Fruit fly (Drosophila melanogaster) whole organism, wandering third instar larva: Measurements from ENCODE around the gene Rala.

ENCODE experiments used
- Abd-B ChIP-seq: fragments of >200 bp; optimal IDR thresholded peaks from 2 replicates; lab custom pipeline; 2017; ENCODE audit warnings: missing biosample characterization, missing genetic modification characterization
- CG32264 ChIP-seq: fragments of 200-800 bp; sonication (Bioruptor generic); optimal IDR thresholded peaks from 2 replicates; lab custom pipeline; 2016; ENCODE audit warnings: missing biosample characterization, missing genetic modification characterization
- CG9705 ChIP-seq: fragments of 200-800 bp; sonication (Bioruptor generic); optimal IDR thresholded peaks from 2 replicates; lab custom pipeline; 2018; ENCODE audit warnings: missing biosample characterization, mild to moderate bottlenecking, missing genetic modification characterization
- CrebA ChIP-seq: fragments of 200-800 bp; sonication (Bioruptor generic); optimal IDR thresholded peaks from 2 replicates; lab custom pipeline; 2016; ENCODE audit warnings: missing biosample characterization, mild to moderate bottlenecking, missing genetic modification characterization, borderline replicate concordance
- Dfd ChIP-seq: fragments of >200 bp; optimal IDR thresholded peaks from 2 replicates; lab custom pipeline; 2017; ENCODE audit warnings: missing biosample characterization, missing genetic modification characterization
- Dif ChIP-seq: fragments of 200-275, 200-300 bp; sonication (Bioruptor generic); optimal IDR thresholded peaks from 2 replicates; lab custom pipeline; 2018; ENCODE audit warnings: missing biosample characterization, missing genetic modification characterization; ENCODE audit not compliant: partially characterized antibody
- GATAd ChIP-seq: sonication (Bioruptor generic); optimal IDR thresholded peaks from 2 replicates; lab custom pipeline; 2016; ENCODE audit warnings: missing biosample characterization, missing genetic modification characterization
- HLH106 ChIP-seq: fragments of 200-800 bp; optimal IDR thresholded peaks from 3 replicates; lab custom pipeline; 2019; ENCODE audit warnings: missing biosample characterization, mild to moderate bottlenecking, missing genetic modification characterization, moderate library complexity
- Hnf4 ChIP-seq: fragments of 200-800 bp; sonication (Bioruptor generic); optimal IDR thresholded peaks from 2 replicates; lab custom pipeline; 2016; ENCODE audit warnings: missing biosample characterization, mild to moderate bottlenecking, missing genetic modification characterization
- Hr78 ChIP-seq: fragments of >200 bp; optimal IDR thresholded peaks from 2 replicates; lab custom pipeline; 2017; ENCODE audit warnings: missing biosample characterization, missing genetic modification characterization
- Jra ChIP-seq: sonication (Bioruptor generic); optimal IDR thresholded peaks from 2 replicates; lab custom pipeline; 2016; ENCODE audit warnings: missing biosample characterization, missing genetic modification characterization
- Mio ChIP-seq: sonication (Bioruptor generic); optimal IDR thresholded peaks from 2 replicates; lab custom pipeline; 2016; ENCODE audit warnings: missing biosample characterization, missing genetic modification characterization
- Myc ChIP-seq: fragments of >200 bp; optimal IDR thresholded peaks from 2 replicates; lab custom pipeline; 2017
- N ChIP-seq: fragments of >200 bp; optimal IDR thresholded peaks from 2 replicates; lab custom pipeline; 2018; ENCODE audit warnings: missing biosample characterization, missing external identifiers, missing genetic modification characterization
- OdsH ChIP-seq: fragments of 200-800 bp; sonication (Bioruptor generic); optimal IDR thresholded peaks from 2 replicates; lab custom pipeline; 2016; ENCODE audit warnings: missing biosample characterization, mild to moderate bottlenecking, missing genetic modification characterization
- Rel ChIP-seq, 2 experiments: fragments of 200-800 bp; sonication (Bioruptor generic) in 1 of 2; optimal IDR thresholded peaks; 2 replicates in 1 of 2; 3 replicates in 1 of 2; lab custom pipeline; 2016 to 2019; ENCODE audit warnings: mild to moderate bottlenecking in 2 of 2, missing biosample characterization in 2 of 2, missing genetic modification characterization in 2 of 2, moderate library complexity in 1 of 2
- Sp1 ChIP-seq: fragments of 200-800 bp; sonication (Bioruptor generic); optimal IDR thresholded peaks from 3 replicates; lab custom pipeline; 2019; ENCODE audit warnings: missing biosample characterization, mild to moderate bottlenecking, missing genetic modification characterization, moderate library complexity
- Vsx2 ChIP-seq: fragments of 200-300, 225-300 bp; sonication (Bioruptor generic); optimal IDR thresholded peaks from 2 replicates; lab custom pipeline; 2018; ENCODE audit warnings: missing biosample characterization, missing genetic modification characterization; ENCODE audit not compliant: partially characterized antibody
- br ChIP-seq: fragments of 200-800 bp; sonication (Bioruptor generic); optimal IDR thresholded peaks from 2 replicates; lab custom pipeline; 2016; ENCODE audit warnings: missing biosample characterization, missing genetic modification characterization
- brk ChIP-seq: fragments of 200-800 bp; sonication (Bioruptor generic); optimal IDR thresholded peaks from 2 replicates; lab custom pipeline; 2016; ENCODE audit warnings: missing biosample characterization, mild to moderate bottlenecking, missing genetic modification characterization
- dl ChIP-seq, 2 experiments: fragments of 175-275, 200-275 bp in 1 of 2; fragments of 200-275 bp in 1 of 2; sonication (Bioruptor generic); optimal IDR thresholded peaks; lab custom pipeline; 2018; ENCODE audit warnings: mild to moderate bottlenecking in 2 of 2, missing biosample characterization in 2 of 2, missing genetic modification characterization in 2 of 2, moderate library complexity in 2 of 2; ENCODE audit not compliant: partially characterized antibody in 2 of 2, insufficient read depth in 1 of 2
- dmrt93B ChIP-seq: fragments of 200-800 bp; sonication (Bioruptor generic); optimal IDR thresholded peaks from 2 replicates; lab custom pipeline; 2018; ENCODE audit warnings: missing biosample characterization, mild to moderate bottlenecking, missing genetic modification characterization
- dsf ChIP-seq: sonication (Bioruptor generic); optimal IDR thresholded peaks from 2 replicates; lab custom pipeline; 2016; ENCODE audit warnings: missing biosample characterization, missing genetic modification characterization, borderline replicate concordance
- ey ChIP-seq: fragments of 200-800 bp; sonication (Bioruptor generic); optimal IDR thresholded peaks from 2 replicates; lab custom pipeline; 2016; ENCODE audit warnings: missing biosample characterization, missing genetic modification characterization
- foxo ChIP-seq, 2 experiments: fragments of 200-800 bp; sonication (Bioruptor generic); optimal IDR thresholded peaks; 2 replicates in 1 of 2; 3 replicates in 1 of 2; lab custom pipeline; 2016 to 2017; ENCODE audit warnings: missing biosample characterization in 2 of 2, missing genetic modification characterization in 2 of 2
- fru ChIP-seq: fragments of 200-800 bp; sonication (Bioruptor generic); optimal IDR thresholded peaks from 3 replicates; lab custom pipeline; 2016; ENCODE audit warnings: missing biosample characterization, mild to moderate bottlenecking, missing genetic modification characterization
- h ChIP-seq: fragments of 200-800 bp; sonication (Bioruptor generic); optimal IDR thresholded peaks from 3 replicates; lab custom pipeline; 2016; ENCODE audit warnings: missing biosample characterization, mild to moderate bottlenecking, missing genetic modification characterization
- jim ChIP-seq: fragments of 175-275, 200-325 bp; sonication (Bioruptor generic); optimal IDR thresholded peaks from 2 replicates; lab custom pipeline; 2016; ENCODE audit warnings: missing biosample characterization, mild to moderate bottlenecking, missing genetic modification characterization
- lola ChIP-seq: fragments of >200 bp; optimal IDR thresholded peaks from 2 replicates; lab custom pipeline; 2017; ENCODE audit warnings: missing biosample characterization, missing genetic modification characterization
- pan ChIP-seq: fragments of >200 bp; optimal IDR thresholded peaks from 2 replicates; lab custom pipeline; 2017
- psq ChIP-seq: fragments of 200-800 bp; sonication (Bioruptor generic); optimal IDR thresholded peaks from 3 replicates; lab custom pipeline; 2017; ENCODE audit warnings: missing biosample characterization, mild to moderate bottlenecking, missing genetic modification characterization, moderate library complexity
- rgr ChIP-seq: fragments of 200-800 bp; sonication (Bioruptor generic); optimal IDR thresholded peaks from 3 replicates; lab custom pipeline; 2016; ENCODE audit warnings: missing biosample characterization, mild to moderate bottlenecking, missing genetic modification characterization
- sage ChIP-seq: fragments of 200-800 bp; sonication (Bioruptor generic); optimal IDR thresholded peaks from 2 replicates; lab custom pipeline; 2016; ENCODE audit warnings: missing biosample characterization, mild to moderate bottlenecking, missing genetic modification characterization
- sv ChIP-seq: fragments of 200-800 bp; sonication (Bioruptor generic); optimal IDR thresholded peaks from 3 replicates; lab custom pipeline; 2016; ENCODE audit warnings: missing biosample characterization, missing genetic modification characterization
- tai ChIP-seq: sonication (Bioruptor generic); optimal IDR thresholded peaks from 2 replicates; lab custom pipeline; 2016; ENCODE audit warnings: missing biosample characterization, missing genetic modification characterization
- usp ChIP-seq: fragments of >200 bp; optimal IDR thresholded peaks from 2 replicates; lab custom pipeline; 2017; ENCODE audit warnings: missing biosample characterization, missing genetic modification characterization
- woc ChIP-seq: sonication (Bioruptor generic); optimal IDR thresholded peaks from 2 replicates; lab custom pipeline; 2016; ENCODE audit warnings: missing biosample characterization, mild to moderate bottlenecking, missing genetic modification characterization

Rala gene

dm6 chrX:3747566-3747965, 28.1 kb upstream of the Rala start:
- TF ChIP-seq sv (GFP tag; lab: Kevin White, UChicago) (no peak), brk (GFP tag; lab: Kevin White, UChicago) (no peak), N (GFP tag; lab: Kevin White, UChicago) (no peak), dsf (GFP tag; lab: Kevin White, UChicago) (no peak), CG9705 (no peak), Myc (lab: Kevin White, UChicago) (no peak), Hr78 (GFP tag; lab: Kevin White, UChicago) (no peak), dmrt93B (GFP tag; lab: Kevin White, UChicago) (no peak), pan (lab: Kevin White, UChicago) (no peak), usp (GFP tag; lab: Kevin White, UChicago) (no peak), Abd-B (GFP tag; lab: Kevin White, UChicago) (no peak)

- TF ChIP-seq br (GFP tag; lab: Kevin White, UChicago): no peak
- TF ChIP-seq dl (GFP tag; optimal IDR thresholded peaks at IDR 0.05; lab: Kevin White, UChicago; ENCODE audit: insufficient read depth in 1 of 2, partially characterized antibody in 2 of 2): peak in 1 of 2 experiments; percentile 3
- TF ChIP-seq, all 38 proteins: peak for 1
Measured at dm6 chrX:3746898-3747297, 27.5 kb upstream of the Rala start.

- TF ChIP-seq dl (GFP tag; optimal IDR thresholded peaks at IDR 0.05; lab: Kevin White, UChicago; ENCODE audit: insufficient read depth in 1 of 2, partially characterized antibody in 2 of 2) (no peak), ey (GFP tag; lab: Kevin White, UChicago) (no peak), Mio (GFP tag; lab: Kevin White, UChicago) (no peak), CG32264 (GFP tag; lab: Kevin White, UChicago) (no peak), br (GFP tag; lab: Kevin White, UChicago) (no peak), Sp1 (GFP tag; lab: Kevin White, UChicago) (no peak), rgr (GFP tag; lab: Kevin White, UChicago) (peak; percentile 24), GATAd (GFP tag; lab: Kevin White, UChicago) (no peak), woc (GFP tag; lab: Kevin White, UChicago) (no peak), jim (GFP tag; lab: Kevin White, UChicago) (no peak), foxo (GFP tag; optimal IDR thresholded peaks at IDR 0.05; lab: Kevin White, UChicago) (peak in 1 of 2 experiments; percentile 24), Myc (lab: Kevin White, UChicago) (no peak), fru (GFP tag; lab: Kevin White, UChicago) (peak; percentile 5), h (GFP tag; lab: Kevin White, UChicago) (peak; percentile 28), usp (GFP tag; lab: Kevin White, UChicago) (no peak), HLH106 (tag; lab: Kevin White, UChicago) (peak; percentile 24)
Measured at dm6 chrX:3745264-3745564, 25.8 kb upstream of the Rala start.

- peak; percentile 46 for TF ChIP-seq br (GFP tag; lab: Kevin White, UChicago)
- TF ChIP-seq brk (GFP tag; lab: Kevin White, UChicago): no peak
- TF ChIP-seq Rel (GFP tag; optimal IDR thresholded peaks at IDR 0.05; lab: Kevin White, UChicago): peak; percentile 36
- peak; percentile 79 for TF ChIP-seq Rel (tag; optimal IDR thresholded peaks at IDR 0.05; lab: Kevin White, UChicago)
- TF ChIP-seq usp (GFP tag; lab: Kevin White, UChicago): no peak
- no peak for TF ChIP-seq OdsH (GFP tag; lab: Kevin White, UChicago)
- TF ChIP-seq fru (GFP tag; lab: Kevin White, UChicago): no peak
- TF ChIP-seq h (GFP tag; lab: Kevin White, UChicago): peak; percentile 74
- no peak for TF ChIP-seq GATAd (GFP tag; lab: Kevin White, UChicago)
- peak; percentile 53 for TF ChIP-seq Hnf4
- peak; percentile 37 for TF ChIP-seq woc (GFP tag; lab: Kevin White, UChicago)
- no peak for TF ChIP-seq HLH106 (tag; lab: Kevin White, UChicago)
- peak; percentile 36 for TF ChIP-seq sage (GFP tag; lab: Kevin White, UChicago)
- TF ChIP-seq N (GFP tag; lab: Kevin White, UChicago): peak; percentile 58
- peak; percentile 89 for TF ChIP-seq Vsx2 (GFP tag; lab: Kevin White, UChicago)
- TF ChIP-seq dmrt93B (GFP tag; lab: Kevin White, UChicago): no peak
- TF ChIP-seq CG32264 (GFP tag; lab: Kevin White, UChicago): no peak
- TF ChIP-seq Dif (GFP tag; lab: Kevin White, UChicago): peak; percentile 73
- TF ChIP-seq Sp1 (GFP tag; lab: Kevin White, UChicago): no peak
- TF ChIP-seq jim (GFP tag; lab: Kevin White, UChicago): no peak
- no peak for TF ChIP-seq Dfd (GFP tag; lab: Kevin White, UChicago)
- peak; percentile 69 for TF ChIP-seq Jra (GFP tag; lab: Kevin White, UChicago)
- TF ChIP-seq dl (GFP tag; optimal IDR thresholded peaks at IDR 0.05; lab: Kevin White, UChicago; ENCODE audit: insufficient read depth in 1 of 2, partially characterized antibody in 2 of 2): peak; percentile 25 to 80
- no peak for TF ChIP-seq Myc (lab: Kevin White, UChicago)
- peak; percentile 6 for TF ChIP-seq tai (GFP tag; lab: Kevin White, UChicago)
- no peak for TF ChIP-seq psq (GFP tag; lab: Kevin White, UChicago)
- peak; percentile 38 for TF ChIP-seq Hr78 (GFP tag; lab: Kevin White, UChicago)
- peak; percentile 10 for TF ChIP-seq rgr (GFP tag; lab: Kevin White, UChicago)
- no peak for TF ChIP-seq foxo (GFP tag; optimal IDR thresholded peaks at IDR 0.05; lab: Kevin White, UChicago)
- no peak for TF ChIP-seq lola
- no peak for TF ChIP-seq CG9705
- no peak for TF ChIP-seq Mio (GFP tag; lab: Kevin White, UChicago)
- TF ChIP-seq sv (GFP tag; lab: Kevin White, UChicago): no peak
- TF ChIP-seq ey (GFP tag; lab: Kevin White, UChicago): no peak
- TF ChIP-seq pan (lab: Kevin White, UChicago): no peak
- no peak for TF ChIP-seq dsf (GFP tag; lab: Kevin White, UChicago)
- TF ChIP-seq Abd-B (GFP tag; lab: Kevin White, UChicago): no peak
- peak; percentile 93 for TF ChIP-seq CrebA (GFP tag; lab: Kevin White, UChicago)
Measured at dm6 chrX:3744492-3745263, 25.2 kb upstream of the Rala start.
